Worm (Caenorhabditis elegans) whole organism, young adult: ENCODE measurements around the gene F17C11.4.

Experiments used
- B0336.3 ChIP-seq: fragments of 200-800 bp; sonication (Bioruptor generic); IDR thresholded peaks from 2 replicates; pipeline ENCODE4 v1.3.6; 2022; ENCODE audit warnings: missing genetic modification characterization, missing compliant biosample characterization
- C17E4.6 ChIP-seq: fragments of 200-800 bp; sonication (Bioruptor generic); IDR thresholded peaks from 2 replicates; pipeline ENCODE4 v1.3.6; 2022; ENCODE audit warnings: missing genetic modification reagents, missing genetic modification characterization, missing compliant biosample characterization
- F23B12.7 ChIP-seq: sonication (generic microtip); optimal IDR thresholded peaks from 2 replicates; lab custom pipeline; 2017; ENCODE audit warnings: missing genetic modification characterization, mild to moderate bottlenecking, missing compliant biosample characterization, antibody characterized with exemption, moderate library complexity; ENCODE audit not compliant: insufficient read depth
- F33H1.4 ChIP-seq: fragments of 200-800 bp; sonication (Bioruptor generic); IDR thresholded peaks from 2 replicates; pipeline ENCODE4 v1.3.6; 2022; ENCODE audit warnings: missing genetic modification reagents, missing genetic modification characterization, missing compliant biosample characterization
- F37B4.10 ChIP-seq: fragments of 200-800 bp; sonication (Bioruptor generic); IDR thresholded peaks from 2 replicates; pipeline ENCODE4 v1.3.6; 2022; ENCODE audit warnings: missing genetic modification characterization, missing compliant biosample characterization
- F39B2.1 ChIP-seq: fragments of 200-800 bp; sonication (Bioruptor generic); IDR thresholded peaks from 2 replicates; pipeline ENCODE4 v1.3.6; 2022; ENCODE audit warnings: missing genetic modification reagents, missing genetic modification characterization, missing compliant biosample characterization
- F55B11.4 ChIP-seq: sonication (generic microtip); optimal IDR thresholded peaks from 2 replicates; lab custom pipeline; 2016; ENCODE audit warnings: missing compliant biosample characterization, missing genetic modification characterization, borderline replicate concordance; ENCODE audit not compliant: insufficient read depth
- K12H6.12 ChIP-seq: fragments of 200-800 bp; sonication (Bioruptor generic); optimal IDR thresholded peaks from 2 replicates; lab custom pipeline; 2018; ENCODE audit warnings: mild to moderate bottlenecking, missing genetic modification characterization, missing compliant biosample characterization
- Y95B8A.8 ChIP-seq: fragments of 200-800 bp; sonication (Bioruptor generic); IDR thresholded peaks from 2 replicates; pipeline ENCODE4 v1.3.6; 2022; ENCODE audit warnings: missing genetic modification reagents, missing genetic modification characterization, missing compliant biosample characterization
- ZK185.1 ChIP-seq: sonication (generic microtip); optimal IDR thresholded peaks from 2 replicates; lab custom pipeline; 2016; ENCODE audit warnings: mild to moderate bottlenecking, missing genetic modification characterization, missing compliant biosample characterization; ENCODE audit not compliant: poor library complexity, severe bottlenecking
- ama-1 ChIP-seq, 3 experiments: fragments of 150-350 bp in 1 of 3; sonication (generic microtip) in 2 of 3; optimal IDR thresholded peaks; 2 replicates each; lab custom pipeline; 2014 to 2018; ENCODE audit warnings: missing biosample characterization in 2 of 3, missing genetic modification characterization in 2 of 3, missing genetic modification reagents in 2 of 3
- atf-7 ChIP-seq: sonication (generic microtip); optimal IDR thresholded peaks from 2 replicates; lab custom pipeline; 2017; ENCODE audit warnings: mild to moderate bottlenecking, missing genetic modification characterization, missing compliant biosample characterization
- attf-5 ChIP-seq: fragments of 200-800 bp; sonication (Bioruptor generic); optimal IDR thresholded peaks from 2 replicates; lab custom pipeline; 2018; ENCODE audit warnings: mild to moderate bottlenecking, missing genetic modification characterization, missing compliant biosample characterization
- attf-6 ChIP-seq: fragments of 200-800 bp; sonication (Bioruptor generic); IDR thresholded peaks from 2 replicates; pipeline ENCODE4 v1.3.6; 2022; ENCODE audit warnings: missing genetic modification reagents, missing genetic modification characterization, missing compliant biosample characterization
- cebp-2 ChIP-seq: fragments of 200-800 bp; sonication (Bioruptor generic); IDR thresholded peaks from 2 replicates; pipeline ENCODE4 v1.3.6; 2022; ENCODE audit warnings: missing genetic modification characterization, missing compliant biosample characterization
- dox-1 ChIP-seq: fragments of 200-800 bp; sonication (Bioruptor generic); IDR thresholded peaks from 2 replicates; pipeline ENCODE4 v1.3.6; 2022; ENCODE audit warnings: missing genetic modification reagents, missing genetic modification characterization, missing compliant biosample characterization
- egl-44 ChIP-seq: fragments of 200-800 bp; sonication (Bioruptor generic); IDR thresholded peaks from 2 replicates; pipeline ENCODE4 v1.3.6; 2022; ENCODE audit warnings: missing genetic modification reagents, missing genetic modification characterization, missing compliant biosample characterization
- fkh-3 ChIP-seq: sonication (generic microtip); optimal IDR thresholded peaks from 2 replicates; lab custom pipeline; 2016; ENCODE audit warnings: mild to moderate bottlenecking, missing genetic modification characterization, missing compliant biosample characterization
- hsf-1 ChIP-seq: fragments of 200-800 bp; sonication (Bioruptor generic); IDR thresholded peaks from 2 replicates; pipeline ENCODE4 v1.3.6; 2022; ENCODE audit warnings: missing genetic modification reagents, missing genetic modification characterization, missing compliant biosample characterization
- let-607 ChIP-seq, 2 experiments: fragments of 200-800 bp in 1 of 2; sonication (Bioruptor generic) in 1 of 2; sonication (generic microtip) in 1 of 2; optimal IDR thresholded peaks; 2 replicates each; lab custom pipeline; 2016 to 2018; ENCODE audit warnings: mild to moderate bottlenecking in 2 of 2, missing compliant biosample characterization in 2 of 2, missing genetic modification characterization in 2 of 2, moderate library complexity in 2 of 2, missing genotype in 1 of 2
- lin-40 ChIP-seq: sonication (generic microtip); optimal IDR thresholded peaks from 2 replicates; lab custom pipeline; 2016; ENCODE audit warnings: missing genetic modification characterization, mild to moderate bottlenecking, missing compliant biosample characterization, missing genotype, missing genetic modification reagents
- lin-54 ChIP-seq: fragments of 200-800 bp; sonication (Bioruptor generic); optimal IDR thresholded peaks from 2 replicates; lab custom pipeline; 2018; ENCODE audit warnings: mild to moderate bottlenecking, missing genetic modification characterization, missing compliant biosample characterization
- mcd-1 ChIP-seq: fragments of 200-800 bp; sonication (Bioruptor generic); IDR thresholded peaks from 2 replicates; pipeline ENCODE4 v1.3.6; 2022; ENCODE audit warnings: missing genetic modification reagents, missing genetic modification characterization, missing compliant biosample characterization
- nfya-1 ChIP-seq: sonication (generic microtip); optimal IDR thresholded peaks from 2 replicates; lab custom pipeline; 2017; ENCODE audit warnings: antibody characterized with exemption, missing compliant biosample characterization, missing genetic modification characterization, borderline replicate concordance; ENCODE audit not compliant: insufficient read depth
- nfyb-1 ChIP-seq: fragments of 200-800 bp; sonication (Bioruptor generic); IDR thresholded peaks from 2 replicates; pipeline ENCODE4 v1.3.6; 2022; ENCODE audit warnings: missing genetic modification reagents, missing genetic modification characterization, missing compliant biosample characterization
- nhr-80 ChIP-seq: sonication (generic microtip); optimal IDR thresholded peaks from 2 replicates; lab custom pipeline; 2016; ENCODE audit warnings: missing genetic modification characterization, missing compliant biosample characterization
- pbrm-1 ChIP-seq: fragments of 200-800 bp; sonication (Bioruptor generic); IDR thresholded peaks from 2 replicates; pipeline ENCODE4 v1.3.6; 2022; ENCODE audit warnings: missing genetic modification reagents, missing genetic modification characterization, missing compliant biosample characterization
- sptf-2 ChIP-seq: fragments of 200-800 bp; sonication (Bioruptor generic); optimal IDR thresholded peaks from 2 replicates; lab custom pipeline; 2018; ENCODE audit warnings: mild to moderate bottlenecking, missing genetic modification characterization, missing compliant biosample characterization
- tbp1 ChIP-seq: fragments of 200-800 bp; sonication (Bioruptor generic); optimal IDR thresholded peaks from 2 replicates; lab custom pipeline; 2018; ENCODE audit warnings: mild to moderate bottlenecking, missing genetic modification characterization, missing compliant biosample characterization
- tlf-1 ChIP-seq: fragments of 200-800 bp; sonication (Bioruptor generic); optimal IDR thresholded peaks from 2 replicates; lab custom pipeline; 2018; ENCODE audit warnings: mild to moderate bottlenecking, missing genetic modification characterization, missing compliant biosample characterization
- unc-62 ChIP-seq: fragments of 150-350 bp; optimal IDR thresholded peaks from 2 replicates; lab custom pipeline; 2014; ENCODE audit warnings: missing biosample characterization, missing genetic modification reagents, missing genetic modification characterization
- ztf-22 ChIP-seq: fragments of 200-800 bp; sonication (Bioruptor generic); optimal IDR thresholded peaks from 2 replicates; lab custom pipeline; 2018; ENCODE audit warnings: mild to moderate bottlenecking, missing genetic modification characterization, moderate library complexity, missing compliant biosample characterization

The F17C11.4 gene

ce11 chrV:10940571-10940991 lies 11.1 kb upstream of the F17C11.4 start (continued):
- peak; percentile 42 for TF ChIP-seq K12H6.12 (tag; lab: Kevin White, UChicago)
- TF ChIP-seq atf-7 (tag; lab: Kevin White, UChicago): peak; percentile 94
- peak; percentile 68; the same call in 1 of the 2 replicates for TF ChIP-seq nfyb-1 (GFP tag; lab: Robert Waterston, UW)
- peak; percentile 9 for TF ChIP-seq unc-62 (GFP tag; lab: Kevin White, UChicago)
- TF ChIP-seq ZK185.1 (tag; lab: Kevin White, UChicago): peak; percentile 52
- peak; percentile 73 for TF ChIP-seq attf-5 (GFP tag; lab: Kevin White, UChicago)
- no peak for TF ChIP-seq nfya-1 (tag; lab: Kevin White, UChicago)
- peak; percentile 96 for TF ChIP-seq nhr-80
- TF ChIP-seq F23B12.7 (tag; lab: Kevin White, UChicago): peak; percentile 19
- TF ChIP-seq F37B4.10 (GFP tag; lab: Robert Waterston, UW): no peak
- TF ChIP-seq dox-1 (GFP tag; lab: Robert Waterston, UW): peak; percentile 62
- peak; percentile 8; the same call in 1 of the 2 replicates for TF ChIP-seq mcd-1 (GFP tag; lab: Robert Waterston, UW)
- peak; percentile 87 for TF ChIP-seq B0336.3 (GFP tag; lab: Robert Waterston, UW)
- no peak for TF ChIP-seq C17E4.6 (GFP tag; lab: Robert Waterston, UW)
- peak; percentile 31; the same call in 1 of the 2 replicates for TF ChIP-seq pbrm-1 (GFP tag; lab: Robert Waterston, UW)
- TF ChIP-seq lin-40 (tag; lab: Kevin White, UChicago): peak; percentile 55
- TF ChIP-seq sptf-2 (GFP tag; lab: Kevin White, UChicago): no peak
- TF ChIP-seq ztf-22 (GFP tag; lab: Kevin White, UChicago): peak; percentile 80
- peak; percentile 71 for TF ChIP-seq egl-44 (GFP tag; lab: Robert Waterston, UW)
- no peak for TF ChIP-seq Y95B8A.8 (GFP tag; lab: Robert Waterston, UW)
- peak; percentile 42 for TF ChIP-seq tlf-1 (GFP tag; lab: Kevin White, UChicago)

ce11 chrV:10941150-10941549 lies 10.5 kb upstream of the F17C11.4 start, which contains the start of gene F17C11.26:
F17C11.26 (plus strand) TSS chrV:10941450.
- TF ChIP-seq ama-1 (optimal IDR thresholded peaks at IDR 0.05; lab: Kevin White, UChicago) (peak; percentile 62), ama-1 (GFP tag; optimal IDR thresholded peaks at IDR 0.05; lab: Kevin White, UChicago) (no peak), F55B11.4 (tag; lab: Kevin White, UChicago) (no peak)
- TF ChIP-seq, all 124 proteins: peak for 1

- no peak for TF ChIP-seq fkh-3
- TF ChIP-seq hsf-1 (GFP tag; lab: Robert Waterston, UW): 0 out of 2 replicates have a peak, but pooled peaks have one; percentile 20
- no peak for TF ChIP-seq F39B2.1 (GFP tag; lab: Robert Waterston, UW)
- no peak for TF ChIP-seq let-607 (tag; optimal IDR thresholded peaks at IDR 0.05; lab: Kevin White, UChicago)
- 0 out of 2 replicates have a peak, but pooled peaks have one; percentile 76 for TF ChIP-seq F37B4.10 (GFP tag; lab: Robert Waterston, UW)
- no peak for TF ChIP-seq lin-54 (GFP tag; lab: Kevin White, UChicago)
- no peak for TF ChIP-seq attf-6 (GFP tag; lab: Robert Waterston, UW)
Measured at ce11 chrV:10942161-10942560, 9.5 kb upstream of the F17C11.4 start, which contains the start of gene zip-9. zip-9 (plus strand) TSS chrV:10942461.

- no peak for TF ChIP-seq F33H1.4
Measured at ce11 chrV:10944903-10945302, 6.8 kb upstream of the F17C11.4 start.

- TF ChIP-seq B0336.3 (GFP tag; lab: Robert Waterston, UW): no peak
- TF ChIP-seq cebp-2 (GFP tag; lab: Robert Waterston, UW): no peak
- no peak for TF ChIP-seq tbp1 (GFP tag; lab: Kevin White, UChicago)
Measured at ce11 chrV:10947210-10947609, 4.5 kb upstream of the F17C11.4 start.
